Worm (Caenorhabditis elegans): ENCODE measurements around the gene Y39B6A.10.

Gene Y39B6A.10

DNA sequence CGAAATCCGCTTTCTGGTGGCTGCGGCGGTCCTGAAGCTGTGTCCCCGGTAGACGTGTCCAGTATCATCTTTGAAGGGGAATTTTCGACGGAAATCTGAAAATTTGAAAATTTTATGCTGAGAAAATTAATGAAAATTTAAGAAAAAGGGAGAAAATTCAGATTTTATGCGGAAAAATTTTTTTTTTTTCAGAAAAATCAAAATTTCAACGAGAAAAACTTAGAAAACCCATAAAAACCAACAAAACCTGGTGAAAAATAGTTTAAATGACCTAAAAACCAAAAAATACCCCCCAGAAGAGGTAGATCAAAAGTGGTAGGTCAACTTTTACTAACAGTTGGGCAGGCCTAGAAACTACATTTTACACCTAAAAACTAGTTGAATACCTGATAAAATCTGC lies at the start of gene Y39B6A.10:
Gene Y39B6A.10, minus strand, starts transcription at position 101 of the 400 bp plus-strand sequence.
- no peak for TF ChIP-seq aly-2 (tag; optimal IDR thresholded peaks at IDR 0.05)
- no peak for TF ChIP-seq sea-2 (GFP tag; optimal IDR thresholded peaks at IDR 0.05)

ce11 chrV:19181684-19182083 lies 48.3 kb upstream of the Y39B6A.10 start:
- TF ChIP-seq ceh-82 (tag; optimal IDR thresholded peaks at IDR 0.05) = no peak
- TF ChIP-seq nhr-237 (tag; optimal IDR thresholded peaks at IDR 0.05) = no peak
- no peak for TF ChIP-seq nhr-23 (tag; optimal IDR thresholded peaks at IDR 0.05)
- no peak for TF ChIP-seq fkh-10 (GFP tag; optimal IDR thresholded peaks at IDR 0.05)
- no peak for TF ChIP-seq R02D3.7 (tag; optimal IDR thresholded peaks at IDR 0.05)
- TF ChIP-seq tbx-2 (tag; optimal IDR thresholded peaks at IDR 0.05) = no peak
- TF ChIP-seq ztf-4 (tag; optimal IDR thresholded peaks at IDR 0.05) = no peak
- TF ChIP-seq elt-3 (tag; optimal IDR thresholded peaks at IDR 0.05) = no peak
- TF ChIP-seq ztf-11 (tag; optimal IDR thresholded peaks at IDR 0.05) = no peak
- TF ChIP-seq nhr-11 (tag; optimal IDR thresholded peaks at IDR 0.05) = no peak
- no peak for TF ChIP-seq lsy-12 (tag; optimal IDR thresholded peaks at IDR 0.05)
- TF ChIP-seq lin-39 (tag; optimal IDR thresholded peaks at IDR 0.05) = no peak
- no peak for TF ChIP-seq nhr-43 (tag; optimal IDR thresholded peaks at IDR 0.05; ENCODE audit: poor library complexity, severe bottlenecking)
- no peak for TF ChIP-seq hmg-11 (tag; optimal IDR thresholded peaks at IDR 0.05)
- no peak for TF ChIP-seq egl-27 (tag; optimal IDR thresholded peaks at IDR 0.05)

- no peak for TF ChIP-seq daf-12 (tag; optimal IDR thresholded peaks at IDR 0.05)
- TF ChIP-seq aly-2 (tag; optimal IDR thresholded peaks at IDR 0.05) = no peak
- TF ChIP-seq sea-2 (GFP tag; optimal IDR thresholded peaks at IDR 0.05) = no peak
- TF ChIP-seq lin-39 (tag; optimal IDR thresholded peaks at IDR 0.05) = no peak
- TF ChIP-seq snpc-4 (tag; optimal IDR thresholded peaks at IDR 0.05) = no peak
- no peak for TF ChIP-seq tbx-2 (tag; optimal IDR thresholded peaks at IDR 0.05)
- TF ChIP-seq nhr-237 (tag; optimal IDR thresholded peaks at IDR 0.05) = no peak
- no peak for TF ChIP-seq elt-3 (tag; optimal IDR thresholded peaks at IDR 0.05)
- TF ChIP-seq nhr-12 (tag; optimal IDR thresholded peaks at IDR 0.05) = no peak
- no peak for TF ChIP-seq nhr-76 (tag; optimal IDR thresholded peaks at IDR 0.05)
- TF ChIP-seq ceh-9 (tag; optimal IDR thresholded peaks at IDR 0.05) = no peak
- TF ChIP-seq unc-39 (tag; optimal IDR thresholded peaks at IDR 0.05) = no peak
- no peak for TF ChIP-seq jun-1 (tag; optimal IDR thresholded peaks at IDR 0.05)
- TF ChIP-seq nfya-1 (tag; optimal IDR thresholded peaks at IDR 0.05; ENCODE audit: insufficient read depth) = no peak
- no peak for TF ChIP-seq egl-27 (tag; optimal IDR thresholded peaks at IDR 0.05)
- TF ChIP-seq nhr-28 (tag; optimal IDR thresholded peaks at IDR 0.05) = no peak
Measured at ce11 chrV:19178896-19179295, 45.5 kb upstream of the Y39B6A.10 start.

- no peak for TF ChIP-seq fos-1 (tag; optimal IDR thresholded peaks at IDR 0.05)
Measured at ce11 chrV:19177804-19178203, 44.4 kb upstream of the Y39B6A.10 start.

DNA sequence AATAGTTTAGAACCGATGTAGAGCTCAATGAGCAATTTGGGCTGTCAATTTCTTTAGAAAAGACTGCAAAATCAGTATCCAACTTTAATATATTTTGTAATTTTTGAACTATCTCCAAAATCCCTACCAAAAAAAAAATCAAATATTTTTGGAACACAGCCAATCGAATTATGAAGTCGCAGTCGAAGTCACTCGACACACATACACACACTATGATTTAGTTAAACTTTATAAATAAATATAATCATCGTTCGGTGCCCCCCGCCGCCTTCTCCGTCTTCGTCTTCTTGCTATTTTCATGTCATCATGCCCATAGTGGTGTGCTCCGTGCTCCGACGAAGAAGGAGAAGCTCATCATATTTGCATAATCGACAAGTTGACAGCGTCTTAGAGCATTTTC lies 43.7 kb upstream of the Y39B6A.10 start:
- TF ChIP-seq pqm-1 (tag; optimal IDR thresholded peaks at IDR 0.05) (no peak), ceh-16 (tag; optimal IDR thresholded peaks at IDR 0.05) (no peak), tbx-2 (tag; optimal IDR thresholded peaks at IDR 0.05) (no peak), fkh-2 (tag; optimal IDR thresholded peaks at IDR 0.05) (no peak), fkh-10 (GFP tag; optimal IDR thresholded peaks at IDR 0.05) (no peak), sea-2 (GFP tag; optimal IDR thresholded peaks at IDR 0.05) (no peak), ztf-4 (tag; optimal IDR thresholded peaks at IDR 0.05) (no peak), nhr-237 (tag; optimal IDR thresholded peaks at IDR 0.05) (no peak)

ce11 chrV:19175714-19176113 lies 42.3 kb upstream of the Y39B6A.10 start:
- no peak for TF ChIP-seq ztf-11 (tag; optimal IDR thresholded peaks at IDR 0.05)

ce11 chrV:19174626-19175025 lies 41.2 kb upstream of the Y39B6A.10 start, which contains the start of gene hot-2:
hot-2 (plus strand) TSS chrV:19174759.
- TF ChIP-seq ztf-11 (tag; optimal IDR thresholded peaks at IDR 0.05) (no peak), egl-5 (tag; optimal IDR thresholded peaks at IDR 0.05) (no peak), ceh-82 (tag; optimal IDR thresholded peaks at IDR 0.05) (no peak), ZK546.5 (tag; optimal IDR thresholded peaks at IDR 0.05) (no peak), nhr-237 (tag; optimal IDR thresholded peaks at IDR 0.05) (no peak)

Measured in whole organism, L3 larva.